Worm (Caenorhabditis elegans) whole organism, late embryonic: ENCODE measurements around the gene C32D5.8.

Source experiments
- F13H6.1 ChIP-seq: sonication (generic microtip); optimal IDR thresholded peaks from 2 replicates; lab custom pipeline; 2016; ENCODE audit warnings: missing genetic modification characterization, missing compliant biosample characterization
- nfya-1 ChIP-seq: sonication (generic microtip); optimal IDR thresholded peaks from 2 replicates; lab custom pipeline; 2017; ENCODE audit warnings: missing genetic modification characterization, mild to moderate bottlenecking, missing compliant biosample characterization, antibody characterized with exemption, moderate library complexity

- TF ChIP-seq nfya-1 (tag; lab: Kevin White, UChicago) (no peak), F13H6.1 (no peak)
Observed at ce11 chrII:6380866-6381265, 35.1 kb upstream of the C32D5.8 start, which contains the start of gene F58F12.12.
